Worm (Caenorhabditis elegans) whole organism, mixed stage, embryonic: ENCODE data around the gene R12B2.8.

ENCODE experiments used
- M03D4.4 ChIP-seq: sonication (generic microtip); optimal IDR thresholded peaks from 2 replicates; lab custom pipeline; 2017; ENCODE audit warnings: mild to moderate bottlenecking, missing genetic modification characterization, missing compliant biosample characterization
- bed-3 ChIP-seq: fragments of 200-800 bp; sonication (Bioruptor generic); optimal IDR thresholded peaks from 3 replicates; lab custom pipeline; 2018; ENCODE audit warnings: mild to moderate bottlenecking, missing genetic modification characterization, moderate library complexity, missing compliant biosample characterization
- blmp-1 ChIP-seq: fragments of 150-350 bp; optimal IDR thresholded peaks from 2 replicates; lab custom pipeline; 2014; ENCODE audit warnings: missing biosample characterization, missing genetic modification characterization
- ceh-39 ChIP-seq: fragments of 150-350 bp; optimal IDR thresholded peaks from 2 replicates; lab custom pipeline; 2014; ENCODE audit warnings: missing biosample characterization, missing genetic modification characterization
- ceh-43 ChIP-seq: fragments of 200-800 bp; sonication (Bioruptor generic); optimal IDR thresholded peaks from 2 replicates; lab custom pipeline; 2018; ENCODE audit warnings: mild to moderate bottlenecking, missing genetic modification characterization, moderate library complexity, missing compliant biosample characterization
- ceh-83 ChIP-seq: fragments of 200-800 bp; sonication (Bioruptor generic); optimal IDR thresholded peaks from 2 replicates; lab custom pipeline; 2018; ENCODE audit warnings: mild to moderate bottlenecking, missing genetic modification characterization, missing compliant biosample characterization
- ces-1 ChIP-seq: fragments of 150-350 bp; optimal IDR thresholded peaks from 2 replicates; lab custom pipeline; 2014; ENCODE audit warnings: missing biosample characterization, missing genetic modification reagents, missing genetic modification characterization
- cnd-1 ChIP-seq: fragments of 200-800 bp; sonication (Bioruptor generic); optimal IDR thresholded peaks from 2 replicates; lab custom pipeline; 2018; ENCODE audit warnings: mild to moderate bottlenecking, missing genetic modification characterization, missing compliant biosample characterization
- elt-1 ChIP-seq: sonication (generic microtip); optimal IDR thresholded peaks from 2 replicates; lab custom pipeline; 2017; ENCODE audit warnings: missing genetic modification characterization, mild to moderate bottlenecking, missing compliant biosample characterization, antibody characterized with exemption, moderate library complexity, borderline replicate concordance; ENCODE audit not compliant: insufficient read depth
- elt-3 ChIP-seq: fragments of 150-350 bp; optimal IDR thresholded peaks from 2 replicates; lab custom pipeline; 2014; ENCODE audit warnings: missing biosample characterization, missing genetic modification characterization
- flh-1 ChIP-seq: fragments of 200-800 bp; sonication (Bioruptor generic); optimal IDR thresholded peaks from 2 replicates; lab custom pipeline; 2018; ENCODE audit warnings: mild to moderate bottlenecking, missing genetic modification characterization, moderate library complexity, missing compliant biosample characterization
- ham-2 ChIP-seq: fragments of 200-800 bp; sonication (Bioruptor generic); optimal IDR thresholded peaks from 2 replicates; lab custom pipeline; 2018; ENCODE audit warnings: mild to moderate bottlenecking, missing genetic modification characterization, missing compliant biosample characterization
- hlh-1 ChIP-seq: fragments of 150-350 bp; optimal IDR thresholded peaks from 2 replicates; lab custom pipeline; 2014; ENCODE audit warnings: missing biosample characterization, missing genetic modification reagents, missing genetic modification characterization
- lin-13 ChIP-seq: fragments of 150-350 bp; optimal IDR thresholded peaks from 2 replicates; lab custom pipeline; 2014; ENCODE audit warnings: missing biosample characterization, missing genetic modification characterization
- lin-32 ChIP-seq: fragments of 200-800 bp; sonication (Bioruptor generic); optimal IDR thresholded peaks from 2 replicates; lab custom pipeline; 2018; ENCODE audit warnings: mild to moderate bottlenecking, missing genetic modification characterization, missing compliant biosample characterization
- lsy-2 ChIP-seq: fragments of 150-350 bp; optimal IDR thresholded peaks from 2 replicates; lab custom pipeline; 2014; ENCODE audit warnings: missing biosample characterization, missing genetic modification characterization
- mep-1 ChIP-seq: fragments of 150-350 bp; optimal IDR thresholded peaks from 2 replicates; lab custom pipeline; 2017; ENCODE audit warnings: missing biosample characterization, missing genetic modification reagents, missing genetic modification characterization, inconsistent platforms
- mls-2 ChIP-seq: sonication (generic microtip); optimal IDR thresholded peaks from 2 replicates; lab custom pipeline; 2016; ENCODE audit warnings: mild to moderate bottlenecking, missing genetic modification characterization, moderate library complexity, missing compliant biosample characterization
- nhr-12 ChIP-seq: fragments of 150-350 bp; optimal IDR thresholded peaks from 2 replicates; lab custom pipeline; 2014; ENCODE audit warnings: missing biosample characterization, missing genetic modification characterization
- nhr-76 ChIP-seq: sonication (generic microtip); optimal IDR thresholded peaks from 2 replicates; lab custom pipeline; 2017; ENCODE audit warnings: missing biosample characterization, missing genetic modification characterization
- sem-2 ChIP-seq: fragments of 200-800 bp; sonication (Bioruptor generic); optimal IDR thresholded peaks from 2 replicates; lab custom pipeline; 2018; ENCODE audit warnings: mild to moderate bottlenecking, missing genetic modification characterization, missing compliant biosample characterization
- sptf-1 ChIP-seq: sonication (generic microtip); optimal IDR thresholded peaks from 2 replicates; lab custom pipeline; 2017; ENCODE audit warnings: mild to moderate bottlenecking, missing genetic modification characterization, moderate library complexity, missing compliant biosample characterization
- tbx-8 ChIP-seq: fragments of 200-800 bp; sonication (Bioruptor generic); optimal IDR thresholded peaks from 2 replicates; lab custom pipeline; 2018; ENCODE audit warnings: mild to moderate bottlenecking, missing genetic modification characterization, moderate library complexity, missing compliant biosample characterization
- unc-120 ChIP-seq: sonication (generic microtip); optimal IDR thresholded peaks from 2 replicates; lab custom pipeline; 2017; ENCODE audit warnings: missing genetic modification characterization, missing compliant biosample characterization; ENCODE audit not compliant: poor library complexity, severe bottlenecking
- unc-39 ChIP-seq: fragments of 150-350 bp; optimal IDR thresholded peaks from 2 replicates; lab custom pipeline; 2014; ENCODE audit warnings: missing biosample characterization, missing genetic modification characterization
- unc-62 ChIP-seq: fragments of 150-350 bp; optimal IDR thresholded peaks from 2 replicates; lab custom pipeline; 2014; ENCODE audit warnings: missing biosample characterization, missing genetic modification reagents, missing genetic modification characterization
- zip-8 ChIP-seq: fragments of 150-350 bp; optimal IDR thresholded peaks from 2 replicates; lab custom pipeline; 2014; ENCODE audit warnings: missing biosample characterization, missing genetic modification characterization
- ztf-11 ChIP-seq: fragments of 150-350 bp; optimal IDR thresholded peaks from 2 replicates; lab custom pipeline; 2014; ENCODE audit warnings: missing biosample characterization, missing genetic modification characterization

Gene R12B2.8

DNA sequence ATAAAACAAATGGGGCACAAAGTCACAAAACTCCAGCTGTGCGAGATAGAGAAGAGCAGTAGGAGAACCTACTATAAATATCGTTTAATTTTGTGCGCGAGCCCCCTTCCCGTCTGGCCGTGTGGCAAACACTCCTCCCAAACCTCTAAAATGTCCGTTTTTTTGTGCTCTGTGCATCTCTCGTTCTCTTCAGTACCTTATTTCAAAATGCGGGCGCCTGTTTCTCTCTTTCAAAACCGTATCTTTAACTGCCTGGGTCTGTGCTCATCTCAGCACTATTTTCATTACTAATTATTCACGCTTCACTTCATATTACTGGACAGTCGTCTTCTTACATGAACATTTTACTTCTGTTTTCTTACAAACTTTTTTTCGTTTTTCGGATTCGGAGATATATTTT is 13.7 kb upstream of the R12B2.8 start:
- no peak for TF ChIP-seq unc-39
- no peak for TF ChIP-seq elt-3 (tag; lab: Kevin White, UChicago)
- no peak for TF ChIP-seq unc-62
- no peak for TF ChIP-seq bed-3 (GFP tag; lab: Kevin White, UChicago)
- no peak for TF ChIP-seq lsy-2 (tag; lab: Kevin White, UChicago)
- no peak for TF ChIP-seq lin-13
- TF ChIP-seq ces-1 (GFP tag; lab: Kevin White, UChicago) = no peak

DNA sequence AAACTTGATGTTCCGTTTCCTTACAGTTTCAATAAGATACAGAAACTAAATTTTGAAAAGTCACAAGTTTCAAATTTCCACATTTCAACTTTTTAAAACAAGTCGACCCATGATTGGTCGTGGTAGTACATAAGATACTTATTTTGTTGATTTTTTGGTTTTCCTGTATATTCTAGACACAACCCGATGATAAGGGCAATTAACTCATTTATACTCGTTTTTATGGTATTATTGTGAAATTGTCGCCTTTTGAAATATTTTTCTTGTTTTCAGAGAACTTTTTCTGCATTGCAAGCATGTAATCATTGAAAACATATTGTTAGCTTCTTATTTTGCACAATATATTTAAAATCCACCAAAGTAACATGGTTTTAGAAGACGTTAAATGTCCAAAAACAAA is 11.8 kb upstream of the R12B2.8 start:
- TF ChIP-seq tbx-8 (GFP tag; lab: Kevin White, UChicago) = no peak
- no peak for TF ChIP-seq mls-2 (tag; lab: Kevin White, UChicago)
- no peak for TF ChIP-seq unc-120 (tag; lab: Kevin White, UChicago)

DNA sequence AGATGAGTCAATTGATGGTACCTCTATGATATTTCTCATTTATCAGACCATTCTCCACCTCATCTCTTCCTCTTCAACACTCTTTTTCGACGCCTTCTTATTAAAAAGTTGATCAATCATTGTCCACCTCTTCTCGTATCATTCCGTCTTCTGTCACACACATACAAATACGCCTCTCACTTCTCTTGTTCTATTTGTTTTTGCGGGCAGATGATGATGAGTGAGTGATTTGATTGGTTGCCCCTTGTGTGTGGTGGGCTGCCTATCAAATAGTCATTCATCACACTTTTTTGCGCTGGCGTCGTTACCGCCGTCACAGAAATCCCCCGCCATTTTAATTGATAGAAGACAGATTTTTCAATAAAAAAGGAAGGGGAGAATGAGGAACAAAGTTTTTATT is 11.0 kb upstream of the R12B2.8 start:
- TF ChIP-seq M03D4.4 (tag; lab: Kevin White, UChicago) = no peak
- no peak for TF ChIP-seq cnd-1 (tag; lab: Kevin White, UChicago)
- no peak for TF ChIP-seq zip-8 (tag; lab: Kevin White, UChicago)
- no peak for TF ChIP-seq ham-2 (GFP tag; lab: Kevin White, UChicago)
- TF ChIP-seq unc-39 = no peak
- no peak for TF ChIP-seq ceh-83
- TF ChIP-seq unc-62 = peak; percentile 59

DNA sequence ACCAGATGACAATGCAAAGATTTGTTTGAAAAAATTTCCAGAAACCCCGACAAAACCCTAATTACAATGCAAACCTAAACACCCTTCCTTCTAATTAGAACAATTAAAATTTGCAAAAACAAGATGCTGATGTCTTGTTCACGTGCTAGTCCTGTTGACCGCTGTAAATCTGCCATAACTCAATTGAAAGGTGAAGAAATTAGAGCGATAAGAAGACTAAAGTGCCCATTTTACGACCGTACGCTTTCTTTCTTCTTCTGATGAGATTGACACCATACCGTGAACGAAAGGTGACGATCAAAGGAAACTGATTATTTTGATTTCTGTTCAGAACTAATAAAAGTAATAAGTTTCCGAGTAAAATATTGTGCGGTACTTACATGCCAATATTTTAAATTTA is 10.2 kb upstream of the R12B2.8 start:
- TF ChIP-seq ceh-43 = no peak

DNA sequence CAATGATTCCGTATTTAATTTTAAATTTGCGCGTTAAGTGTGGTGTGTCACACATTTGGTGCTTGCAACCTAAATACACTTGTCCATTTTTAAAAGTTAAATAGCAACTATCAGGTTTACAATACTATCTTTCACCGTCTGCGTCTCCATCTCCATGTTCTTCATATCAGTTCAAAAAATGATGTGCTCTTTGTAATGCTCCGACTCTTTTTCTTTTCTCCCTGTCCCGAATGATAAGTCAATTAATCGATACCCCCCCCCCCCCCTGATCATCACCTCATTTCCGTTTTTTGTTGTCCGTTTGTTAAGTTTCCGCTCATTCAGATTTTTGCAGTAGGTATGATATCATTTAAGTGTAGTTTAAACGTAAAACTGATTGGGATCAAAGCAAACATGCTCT is 9.6 kb upstream of the R12B2.8 start:
- TF ChIP-seq ceh-43 (no peak), ztf-11 (tag; lab: Kevin White, UChicago) (no peak), flh-1 (GFP tag; lab: Kevin White, UChicago) (no peak), nhr-76 (no peak), elt-1 (tag; lab: Kevin White, UChicago) (no peak)

DNA sequence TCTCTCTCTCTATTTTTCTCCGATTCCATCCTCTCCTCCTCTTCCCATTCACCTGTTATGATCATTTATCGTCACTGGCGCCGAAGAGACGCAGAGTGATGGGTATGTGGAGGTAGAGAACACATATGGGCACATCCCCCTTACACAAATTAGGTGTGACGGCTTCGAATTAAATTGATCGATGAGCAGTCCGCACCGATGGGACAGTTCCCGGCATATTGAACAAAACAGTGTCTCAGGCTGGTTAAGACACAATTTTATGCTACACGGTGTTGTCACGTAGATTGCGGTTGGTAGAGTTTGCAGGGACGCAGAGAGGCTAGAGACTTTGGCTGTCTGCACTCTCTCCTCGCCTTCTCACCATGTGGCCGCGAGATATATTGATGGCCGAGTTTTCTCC is 8.9 kb upstream of the R12B2.8 start, which contains the start of gene R12B2.7:
Gene R12B2.7 (plus strand): TSS at position 247 of the 400 bp plus-strand sequence.
- TF ChIP-seq lin-13 (peak; percentile 13), ceh-39 (tag; lab: Kevin White, UChicago) (no peak)

DNA sequence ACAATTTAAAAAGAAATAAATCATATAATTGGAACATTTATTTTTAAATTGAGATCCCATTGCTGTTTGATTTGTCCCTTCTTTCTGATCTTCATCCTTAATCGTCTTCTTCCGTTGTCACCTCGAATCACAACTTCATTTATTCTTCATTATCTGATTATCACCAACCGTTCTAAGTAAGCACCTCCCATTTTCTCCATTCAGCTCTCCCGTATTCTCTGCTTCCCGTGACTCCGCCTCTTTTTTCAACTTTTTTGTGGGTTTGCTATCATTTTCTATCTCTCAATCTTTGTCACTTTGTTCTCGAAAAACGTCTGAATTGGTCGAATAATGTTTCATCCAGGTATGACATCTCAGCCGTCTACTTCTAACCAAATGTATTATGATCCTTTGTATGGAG is 7.8 kb upstream of the R12B2.8 start, which contains the start of gene sma-4:
Gene sma-4 (plus strand): TSS at position 301 of the 400 bp plus-strand sequence.
- TF ChIP-seq nhr-76 (no peak), ces-1 (GFP tag; lab: Kevin White, UChicago) (no peak), lin-32 (no peak), blmp-1 (tag; lab: Kevin White, UChicago) (no peak), ceh-83 (no peak), sem-2 (GFP tag; lab: Kevin White, UChicago) (no peak), lin-13 (no peak), flh-1 (GFP tag; lab: Kevin White, UChicago) (no peak), elt-3 (tag; lab: Kevin White, UChicago) (no peak), mep-1 (no peak), nhr-12 (tag; lab: Kevin White, UChicago) (no peak), ztf-11 (tag; lab: Kevin White, UChicago) (no peak), M03D4.4 (tag; lab: Kevin White, UChicago) (no peak), hlh-1 (tag; lab: Kevin White, UChicago) (no peak), ceh-43 (no peak), unc-62 (no peak), sptf-1 (tag; lab: Kevin White, UChicago) (no peak)
- TF ChIP-seq, all 35 proteins: peak for 0
